Worm (Caenorhabditis elegans) whole organism, L1 larva: ENCODE results near the gene sqv-1.

ENCODE experiments used
- Y116A8C.19 ChIP-seq: sonication (generic microtip); optimal IDR thresholded peaks from 2 replicates; lab custom pipeline; 2016; ENCODE audit warnings: missing compliant biosample characterization, missing genetic modification characterization, borderline replicate concordance
- ama-1 ChIP-seq: fragments of 150-350 bp; optimal IDR thresholded peaks from 2 replicates; lab custom pipeline; 2014
- lin-13 ChIP-seq: fragments of 150-350 bp; optimal IDR thresholded peaks from 2 replicates; lab custom pipeline; 2014; ENCODE audit warnings: missing biosample characterization, missing genetic modification reagents, missing genetic modification characterization
- lir-3 ChIP-seq: sonication (generic microtip); optimal IDR thresholded peaks from 2 replicates; lab custom pipeline; 2016; ENCODE audit warnings: mild to moderate bottlenecking, missing genetic modification characterization, moderate library complexity, missing compliant biosample characterization; ENCODE audit not compliant: poor library complexity
- lsy-2 ChIP-seq, 2 experiments: fragments of 150-350 bp; optimal IDR thresholded peaks; 2 replicates each; lab custom pipeline; 2014; ENCODE audit warnings: missing biosample characterization in 2 of 2, missing genetic modification characterization in 2 of 2
- pqm-1 ChIP-seq: sonication (generic microtip); optimal IDR thresholded peaks from 3 replicates; lab custom pipeline; 2017; ENCODE audit warnings: missing biosample characterization, missing genetic modification characterization
- ztf-4 ChIP-seq: fragments of 150-350 bp; optimal IDR thresholded peaks from 2 replicates; lab custom pipeline; 2014; ENCODE audit warnings: missing biosample characterization, missing genetic modification characterization

DNA sequence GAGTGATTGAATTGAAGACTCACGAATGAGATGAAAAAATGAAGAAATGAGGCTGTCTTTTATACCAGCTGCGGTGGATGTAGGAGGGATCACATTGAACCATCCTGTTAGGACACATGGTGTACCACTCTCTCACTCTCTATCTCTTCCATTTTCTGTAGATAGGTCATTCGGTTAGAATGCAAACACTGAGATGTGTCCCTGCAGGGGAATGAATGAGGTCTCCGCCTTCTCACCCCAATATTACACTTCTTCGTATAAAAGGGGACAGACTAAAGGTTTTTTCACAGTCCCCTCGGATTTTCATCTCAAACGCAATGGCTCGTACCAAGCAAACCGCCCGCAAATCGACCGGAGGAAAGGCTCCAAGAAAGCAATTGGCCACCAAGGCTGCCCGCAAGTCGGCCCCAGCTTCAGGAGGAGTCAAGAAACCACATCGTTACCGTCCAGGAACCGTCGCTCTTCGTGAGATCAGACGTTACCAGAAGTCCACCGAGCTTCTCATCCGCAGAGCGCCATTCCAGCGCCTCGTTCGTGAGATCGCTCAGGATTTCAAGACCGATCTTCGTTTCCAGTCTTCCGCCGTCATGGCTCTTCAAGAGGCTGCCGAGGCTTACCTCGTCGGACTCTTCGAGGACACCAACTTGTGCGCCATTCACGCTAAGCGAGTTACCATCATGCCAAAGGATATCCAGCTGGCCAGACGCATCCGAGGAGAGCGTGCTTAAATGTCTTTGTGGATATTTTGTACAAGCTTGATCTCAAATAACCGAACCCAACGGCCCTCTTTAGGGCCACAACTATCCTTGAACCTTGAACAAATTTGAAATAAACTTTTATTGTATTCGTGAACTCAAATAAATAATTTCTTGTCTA, 26.7 kb upstream of the sqv-1 start, which contains the start of gene his-32:
- TF ChIP-seq ztf-4 (tag; lab: Kevin White, UChicago) (peak; percentile 72), lin-13 (GFP tag; lab: Kevin White, UChicago) (peak; percentile 55), pqm-1 (no peak), ama-1 (no peak), Y116A8C.19 (tag; lab: Kevin White, UChicago) (no peak), lsy-2 (tag; optimal IDR thresholded peaks at IDR 0.05; lab: Kevin White, UChicago) (peak in 1 of 2 experiments; percentile 71), lir-3 (tag; lab: Kevin White, UChicago) (peak; percentile 56)
